Worm (Caenorhabditis elegans) whole organism, mixed stage, embryonic: ENCODE measurements around the gene cht-2.

ENCODE experiments used
- ceh-83 ChIP-seq: fragments of 200-800 bp; sonication (Bioruptor generic); optimal IDR thresholded peaks from 2 replicates; lab custom pipeline; 2018; ENCODE audit warnings: mild to moderate bottlenecking, missing genetic modification characterization, missing compliant biosample characterization
- drap-1 ChIP-seq: fragments of 200-800 bp; sonication (Bioruptor generic); optimal IDR thresholded peaks from 3 replicates; lab custom pipeline; 2018; ENCODE audit warnings: mild to moderate bottlenecking, missing genetic modification characterization, missing compliant biosample characterization
- elt-3 ChIP-seq: fragments of 150-350 bp; optimal IDR thresholded peaks from 2 replicates; lab custom pipeline; 2014; ENCODE audit warnings: missing biosample characterization, missing genetic modification characterization
- hlh-1 ChIP-seq: fragments of 150-350 bp; optimal IDR thresholded peaks from 2 replicates; lab custom pipeline; 2014; ENCODE audit warnings: missing biosample characterization, missing genetic modification reagents, missing genetic modification characterization
- lin-13 ChIP-seq: fragments of 150-350 bp; optimal IDR thresholded peaks from 2 replicates; lab custom pipeline; 2014; ENCODE audit warnings: missing biosample characterization, missing genetic modification characterization
- mab-5 ChIP-seq: fragments of 150-350 bp; optimal IDR thresholded peaks from 2 replicates; lab custom pipeline; 2014; ENCODE audit warnings: missing biosample characterization, missing genetic modification characterization
- nhr-12 ChIP-seq: fragments of 150-350 bp; optimal IDR thresholded peaks from 2 replicates; lab custom pipeline; 2014; ENCODE audit warnings: missing biosample characterization, missing genetic modification characterization
- nhr-237 ChIP-seq: fragments of 150-350 bp; optimal IDR thresholded peaks from 2 replicates; lab custom pipeline; 2014; ENCODE audit warnings: missing biosample characterization, missing genetic modification characterization
- snpc-4 ChIP-seq: fragments of 150-350 bp; optimal IDR thresholded peaks from 2 replicates; lab custom pipeline; 2014; ENCODE audit warnings: missing biosample characterization, missing genetic modification characterization
- sptf-1 ChIP-seq: sonication (generic microtip); optimal IDR thresholded peaks from 2 replicates; lab custom pipeline; 2017; ENCODE audit warnings: mild to moderate bottlenecking, missing genetic modification characterization, moderate library complexity, missing compliant biosample characterization
- unc-62 ChIP-seq: fragments of 150-350 bp; optimal IDR thresholded peaks from 2 replicates; lab custom pipeline; 2014; ENCODE audit warnings: missing biosample characterization, missing genetic modification reagents, missing genetic modification characterization
- zip-8 ChIP-seq: fragments of 150-350 bp; optimal IDR thresholded peaks from 2 replicates; lab custom pipeline; 2014; ENCODE audit warnings: missing biosample characterization, missing genetic modification characterization

DNA sequence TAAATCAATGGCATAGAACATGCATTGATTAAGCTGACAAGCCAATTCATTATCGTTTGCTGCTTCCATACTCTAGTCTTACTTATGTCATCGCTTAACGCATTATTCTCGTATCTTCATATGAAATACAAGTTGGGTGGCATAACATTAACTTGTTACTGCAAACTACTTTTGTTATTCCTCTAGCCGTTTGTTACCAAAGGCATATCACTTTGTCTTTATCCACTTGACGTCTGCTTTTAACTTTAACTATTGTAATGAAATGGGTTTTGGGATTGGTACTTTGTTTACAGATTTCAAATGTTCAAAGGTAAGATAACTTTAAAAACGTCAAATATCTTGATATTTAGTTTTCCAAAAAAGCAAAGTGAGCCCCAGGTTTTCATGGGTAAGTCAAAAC is 15.3 kb downstream of the cht-2 start, which contains the start of gene W01C9.2:
- TF ChIP-seq mab-5 (tag; lab: Kevin White, UChicago) (no peak), unc-62 (GFP tag; lab: Kevin White, UChicago) (no peak), elt-3 (tag; lab: Kevin White, UChicago) (no peak), drap-1 (GFP tag; lab: Kevin White, UChicago) (no peak), ceh-83 (no peak), nhr-12 (tag; lab: Kevin White, UChicago) (no peak), snpc-4 (tag; lab: Kevin White, UChicago) (no peak), zip-8 (no peak), sptf-1 (tag; lab: Kevin White, UChicago) (no peak), hlh-1 (tag; lab: Kevin White, UChicago) (no peak), lin-13 (no peak), nhr-237 (tag; lab: Kevin White, UChicago) (no peak)
